Worm (Caenorhabditis elegans) whole organism, midembryonic: ENCODE results near the gene F23G4.1.

Source experiments
- flt-1 ChIP-seq: fragments of 200-800 bp; sonication (Bioruptor generic); IDR thresholded peaks from 2 replicates; pipeline ENCODE4 v1.3.6; 2022; ENCODE audit warnings: missing genetic modification characterization, missing compliant biosample characterization
- med-1 ChIP-seq: sonication (generic microtip); optimal IDR thresholded peaks from 2 replicates; lab custom pipeline; 2017; ENCODE audit warnings: missing genetic modification characterization, mild to moderate bottlenecking, missing compliant biosample characterization, antibody characterized with exemption, missing genetic modification reagents; ENCODE audit not compliant: insufficient read depth
- tab-1 ChIP-seq: fragments of 200-800 bp; sonication (Bioruptor generic); IDR thresholded peaks from 2 replicates; pipeline ENCODE4 v1.3.6; 2022; ENCODE audit warnings: missing genetic modification characterization, missing compliant biosample characterization
- ztf-23 ChIP-seq: fragments of 200-800 bp; sonication (Bioruptor generic); IDR thresholded peaks from 2 replicates; pipeline ENCODE4 v1.3.6; 2022; ENCODE audit warnings: missing genetic modification reagents, missing genetic modification characterization, missing compliant biosample characterization

ce11 chrX:6551679-6552078 is 51.3 kb downstream of the F23G4.1 start:
- TF ChIP-seq ztf-23 (GFP tag; lab: Robert Waterston, UW), result no peak
- no peak for TF ChIP-seq med-1 (GFP tag; lab: Kevin White, UChicago)
- TF ChIP-seq tab-1 (GFP tag; lab: Robert Waterston, UW), result no peak
- no peak for TF ChIP-seq flt-1 (GFP tag; lab: Robert Waterston, UW)
